Worm (Caenorhabditis elegans): ENCODE data around the gene fkh-9.

fkh-9 gene

ce11 chrX:3838670-3839069 is 11.9 kb upstream of the fkh-9 start:
- TF ChIP-seq ets-4 (tag; optimal IDR thresholded peaks at IDR 0.05) (no peak), sox-2 (GFP tag; IDR thresholded peaks at IDR 0.05) (no peak), odd-2 (tag; optimal IDR thresholded peaks at IDR 0.05) (no peak), C38D4.7 (GFP tag; optimal IDR thresholded peaks at IDR 0.05) (no peak), hlh-8 (tag; optimal IDR thresholded peaks at IDR 0.05) (no peak), zip-5 (tag; optimal IDR thresholded peaks at IDR 0.05) (no peak), K02D7.2 (tag; optimal IDR thresholded peaks at IDR 0.05) (no peak), elt-2 (tag; optimal IDR thresholded peaks at IDR 0.05) (no peak), K09A11.1 (tag; optimal IDR thresholded peaks at IDR 0.05; ENCODE audit: insufficient read depth) (no peak), ceh-34 (tag; optimal IDR thresholded peaks at IDR 0.05) (no peak)

ce11 chrX:3837752-3838159 is 11.0 kb upstream of the fkh-9 start:
- TF ChIP-seq pax-1 (tag; optimal IDR thresholded peaks at IDR 0.05) (no peak), Y22D7AL.16 (tag; optimal IDR thresholded peaks at IDR 0.05) (no peak), ceh-6 (GFP tag; optimal IDR thresholded peaks at IDR 0.05) (no peak), ref-2 (tag; optimal IDR thresholded peaks at IDR 0.05) (peak; percentile 40)

- TF ChIP-seq syd-9 (tag; optimal IDR thresholded peaks at IDR 0.05): no peak
- TF ChIP-seq unc-3 (GFP tag; conservative IDR thresholded peaks at IDR 0.05): no peak
- no peak for TF ChIP-seq unc-3 (tag; optimal IDR thresholded peaks at IDR 0.05)
- no peak for TF ChIP-seq tbx-2 (tag; optimal IDR thresholded peaks at IDR 0.05)
- TF ChIP-seq ceh-24 (tag; optimal IDR thresholded peaks at IDR 0.05): no peak
- no peak for TF ChIP-seq nhr-11 (tag; optimal IDR thresholded peaks at IDR 0.05)
- TF ChIP-seq mec-3 (tag; optimal IDR thresholded peaks at IDR 0.05; ENCODE audit: borderline replicate concordance): no peak
- no peak for TF ChIP-seq elt-2 (tag; optimal IDR thresholded peaks at IDR 0.05)
- no peak for TF ChIP-seq madf-2 (tag; optimal IDR thresholded peaks at IDR 0.05)
- no peak for TF ChIP-seq hlh-15 (tag; optimal IDR thresholded peaks at IDR 0.05)
- TF ChIP-seq sox-4 (tag; optimal IDR thresholded peaks at IDR 0.05): no peak
- no peak for TF ChIP-seq C08G9.2 (tag; optimal IDR thresholded peaks at IDR 0.05)
- TF ChIP-seq T23F11.4 (GFP tag; optimal IDR thresholded peaks at IDR 0.05): no peak
- no peak for TF ChIP-seq pha-2 (tag; optimal IDR thresholded peaks at IDR 0.05)
- TF ChIP-seq unc-55 (GFP tag; optimal IDR thresholded peaks at IDR 0.05): no peak
- TF ChIP-seq nfya-1 (tag; optimal IDR thresholded peaks at IDR 0.05): no peak
- no peak for TF ChIP-seq hlh-6 (tag; optimal IDR thresholded peaks at IDR 0.05)
- TF ChIP-seq rnt-1 (tag; optimal IDR thresholded peaks at IDR 0.05): no peak
- TF ChIP-seq ceh-18 (tag; optimal IDR thresholded peaks at IDR 0.05): no peak
- no peak for TF ChIP-seq K09A11.1 (tag; optimal IDR thresholded peaks at IDR 0.05; ENCODE audit: insufficient read depth)
- no peak for TF ChIP-seq dmd-4 (tag; optimal IDR thresholded peaks at IDR 0.05; ENCODE audit: borderline replicate concordance)
Measured at ce11 chrX:3835632-3836031, 8.9 kb upstream of the fkh-9 start.

DNA sequence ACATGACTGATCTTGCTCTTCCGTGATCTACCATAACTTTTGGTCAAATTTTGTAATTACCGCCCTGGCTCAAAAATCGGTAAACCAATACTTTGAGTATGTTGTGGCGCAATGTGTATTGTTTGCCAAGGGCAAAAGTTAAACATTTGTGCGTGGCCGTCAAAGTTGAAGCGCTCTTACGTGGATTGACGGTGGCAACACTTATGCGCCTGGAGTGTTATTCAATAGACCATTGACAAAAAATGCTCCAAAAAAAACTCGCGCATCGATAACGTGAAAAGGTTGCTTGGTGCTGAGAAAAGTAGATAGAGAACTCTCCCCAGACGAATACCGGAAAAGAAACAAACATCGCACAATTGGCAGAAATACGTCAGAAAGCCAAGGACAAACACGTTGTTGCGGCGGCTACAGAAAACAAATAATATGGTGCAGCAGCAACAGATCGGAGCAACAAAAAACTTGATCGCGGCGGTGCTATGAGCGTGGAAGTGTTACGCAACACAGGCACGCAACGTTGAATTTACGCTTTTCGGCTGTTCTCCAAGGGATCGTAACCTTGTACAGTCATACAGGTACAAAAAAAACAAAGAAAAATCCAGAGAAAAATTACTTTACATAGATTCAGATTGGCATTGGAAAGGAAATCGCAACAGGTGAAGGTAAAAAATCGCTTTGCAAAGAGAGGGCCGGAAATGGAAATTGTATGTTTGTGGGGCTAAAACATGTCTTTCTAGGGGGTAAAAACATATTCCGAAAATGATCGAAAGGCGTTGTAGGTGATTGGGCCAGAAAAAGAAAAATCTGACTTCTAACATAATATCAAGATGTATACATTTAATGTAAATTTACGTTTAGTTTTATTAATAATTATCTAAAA is 7.4 kb upstream of the fkh-9 start:
- TF ChIP-seq dve-1 (tag; optimal IDR thresholded peaks at IDR 0.05) (peak; percentile 15), ref-2 (tag; optimal IDR thresholded peaks at IDR 0.05) (no peak)

All from whole organism, late embryonic.